Worm (Caenorhabditis elegans): ENCODE data around the gene Y62H9A.1.

Gene Y62H9A.1

ce11 chrX:11875260-11875659 lies at the start of gene Y62H9A.1:
TSS of gene Y62H9A.1 (plus strand) at chrX:11875541.
- TF ChIP-seq lin-11 (tag; optimal IDR thresholded peaks at IDR 0.05) (no peak), Y22D7AL.16 (tag; optimal IDR thresholded peaks at IDR 0.05) (no peak), hlh-30 (tag; optimal IDR thresholded peaks at IDR 0.05; ENCODE audit: insufficient read depth) (no peak), madf-2 (tag; optimal IDR thresholded peaks at IDR 0.05) (no peak), hlh-8 (tag; optimal IDR thresholded peaks at IDR 0.05) (no peak), K02D7.2 (tag; optimal IDR thresholded peaks at IDR 0.05) (no peak), unc-42 (tag; optimal IDR thresholded peaks at IDR 0.05) (no peak), hlh-13 (GFP tag; optimal IDR thresholded peaks at IDR 0.05) (no peak), ceh-45 (GFP tag; IDR thresholded peaks at IDR 0.05) (no peak), npax-4 (tag; optimal IDR thresholded peaks at IDR 0.05) (no peak), pha-2 (tag; optimal IDR thresholded peaks at IDR 0.05) (no peak), hlh-15 (tag; optimal IDR thresholded peaks at IDR 0.05) (no peak), elt-4 (tag; optimal IDR thresholded peaks at IDR 0.05) (no peak), ceh-34 (tag; optimal IDR thresholded peaks at IDR 0.05) (no peak)

ce11 chrX:11826892-11827291 lies 48.4 kb upstream of the Y62H9A.1 start:
- TF ChIP-seq zip-5 (tag; optimal IDR thresholded peaks at IDR 0.05) (no peak), pax-1 (tag; optimal IDR thresholded peaks at IDR 0.05) (no peak), ceh-24 (tag; optimal IDR thresholded peaks at IDR 0.05) (no peak), ceh-18 (tag; optimal IDR thresholded peaks at IDR 0.05) (no peak), odd-2 (tag; optimal IDR thresholded peaks at IDR 0.05) (no peak), T23F11.4 (GFP tag; optimal IDR thresholded peaks at IDR 0.05) (no peak), madf-2 (tag; optimal IDR thresholded peaks at IDR 0.05) (no peak), unc-55 (GFP tag; optimal IDR thresholded peaks at IDR 0.05) (no peak), ceh-14 (tag; optimal IDR thresholded peaks at IDR 0.05) (no peak), ceh-34 (tag; optimal IDR thresholded peaks at IDR 0.05) (no peak), fkh-10 (GFP tag; optimal IDR thresholded peaks at IDR 0.05) (no peak), lin-11 (tag; optimal IDR thresholded peaks at IDR 0.05) (no peak)

ce11 chrX:11827528-11827927 lies 47.8 kb upstream of the Y62H9A.1 start:
- no peak for TF ChIP-seq F13H6.1 (tag; optimal IDR thresholded peaks at IDR 0.05)
- no peak for TF ChIP-seq pax-1 (tag; optimal IDR thresholded peaks at IDR 0.05)

ce11 chrX:11828661-11829060 lies 46.7 kb upstream of the Y62H9A.1 start:
- TF ChIP-seq syd-9 (tag; optimal IDR thresholded peaks at IDR 0.05) (no peak), madf-2 (tag; optimal IDR thresholded peaks at IDR 0.05) (no peak), elt-4 (tag; optimal IDR thresholded peaks at IDR 0.05) (no peak), ref-2 (tag; optimal IDR thresholded peaks at IDR 0.05) (no peak), lim-6 (tag; optimal IDR thresholded peaks at IDR 0.05) (no peak), ceh-18 (tag; optimal IDR thresholded peaks at IDR 0.05) (no peak), unc-86 (tag; optimal IDR thresholded peaks at IDR 0.05) (no peak), Y22D7AL.16 (tag; optimal IDR thresholded peaks at IDR 0.05) (no peak), pros-1 (tag; optimal IDR thresholded peaks at IDR 0.05) (no peak), ceh-2 (tag; optimal IDR thresholded peaks at IDR 0.05) (no peak)

ce11 chrX:11837378-11837777 lies 38.0 kb upstream of the Y62H9A.1 start, which contains the start of gene taf-7.1:
TSS of gene taf-7.1 (minus strand) at chrX:11837478.
- TF ChIP-seq lin-11 (tag; optimal IDR thresholded peaks at IDR 0.05) (no peak), npax-4 (tag; optimal IDR thresholded peaks at IDR 0.05) (no peak), che-1 (tag; optimal IDR thresholded peaks at IDR 0.05) (no peak), ceh-31 (tag; optimal IDR thresholded peaks at IDR 0.05) (no peak), mec-3 (tag; optimal IDR thresholded peaks at IDR 0.05; ENCODE audit: borderline replicate concordance) (no peak), gmeb-2 (tag; optimal IDR thresholded peaks at IDR 0.05) (no peak), zip-5 (tag; optimal IDR thresholded peaks at IDR 0.05) (no peak), elt-4 (tag; optimal IDR thresholded peaks at IDR 0.05) (no peak)
